Fruit fly (Drosophila melanogaster): ENCODE results near the gene CG31294.

CG31294 gene

DNA sequence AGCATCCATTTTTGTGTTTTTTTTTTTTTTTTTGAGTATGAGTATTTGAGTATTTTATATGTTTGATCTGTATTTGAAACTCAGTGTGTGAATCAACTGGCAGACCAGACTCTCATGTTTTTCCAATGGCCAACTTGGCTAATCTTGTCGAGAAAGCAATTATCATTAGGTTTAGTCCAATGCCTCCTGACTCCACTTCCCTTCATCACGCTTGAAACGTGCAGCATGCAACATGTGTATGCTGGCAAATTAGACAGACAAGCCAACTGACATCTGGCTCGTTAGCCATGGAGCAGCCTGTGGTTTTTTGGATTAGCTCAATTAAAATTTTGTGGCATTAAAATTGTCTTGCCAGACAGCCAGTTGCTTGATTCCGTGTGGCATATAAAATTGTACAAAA lies at the start of gene CG31294:
Gene CG31294 (minus strand): TSS at position 101 of the 400 bp plus-strand sequence.
- TF ChIP-seq CG17801 (GFP tag; optimal IDR thresholded peaks at IDR 0.05; ENCODE audit: partially characterized antibody), result no peak

DNA sequence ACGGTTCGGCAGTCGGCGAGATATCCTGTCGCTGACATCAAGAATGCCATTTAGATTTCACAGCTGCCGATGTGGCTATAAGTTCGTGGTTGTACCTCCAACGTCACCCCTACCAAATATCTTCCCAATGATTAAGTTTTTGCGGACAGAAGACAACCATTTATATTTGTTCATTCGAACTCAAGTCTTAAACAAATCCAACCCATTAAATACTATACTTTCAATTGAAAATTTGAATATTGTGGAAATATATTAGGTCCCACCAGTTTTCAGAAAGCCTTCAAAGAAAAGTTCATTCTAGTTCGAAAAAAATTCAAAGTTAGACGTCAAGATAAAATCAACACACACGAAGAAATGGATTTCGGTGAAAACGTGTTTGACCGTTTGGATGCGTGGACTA lies 46.4 kb upstream of the CG31294 start, which contains the start of gene CG12784:
Gene CG12784 (plus strand): TSS at position 301 of the 400 bp plus-strand sequence.
- no peak for TF ChIP-seq CG17801 (GFP tag; optimal IDR thresholded peaks at IDR 0.05; ENCODE audit: partially characterized antibody)

DNA sequence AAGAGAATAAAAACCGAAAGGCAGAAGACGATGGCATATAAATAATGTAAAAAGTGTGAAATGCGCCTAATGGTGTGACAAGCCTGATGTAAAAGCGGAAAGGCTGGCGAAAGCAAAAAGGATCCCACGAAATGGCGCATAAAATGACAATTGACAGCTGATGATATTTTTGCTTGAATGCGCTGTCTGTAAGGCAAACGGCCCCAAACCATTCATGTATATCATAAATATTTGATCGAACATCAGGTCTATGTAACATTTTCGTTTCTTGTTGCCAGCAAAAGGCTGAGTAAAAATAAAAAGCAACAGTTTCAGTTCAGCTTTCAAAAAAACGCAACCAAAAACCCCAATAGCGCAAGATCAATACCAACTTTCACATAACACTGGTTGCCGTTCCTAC lies 28.0 kb upstream of the CG31294 start, which contains the start of gene CG4520:
Gene CG4520 (plus strand): TSS at position 301 of the 400 bp plus-strand sequence.
- no peak for TF ChIP-seq CG17801 (GFP tag; optimal IDR thresholded peaks at IDR 0.05; ENCODE audit: partially characterized antibody)

DNA sequence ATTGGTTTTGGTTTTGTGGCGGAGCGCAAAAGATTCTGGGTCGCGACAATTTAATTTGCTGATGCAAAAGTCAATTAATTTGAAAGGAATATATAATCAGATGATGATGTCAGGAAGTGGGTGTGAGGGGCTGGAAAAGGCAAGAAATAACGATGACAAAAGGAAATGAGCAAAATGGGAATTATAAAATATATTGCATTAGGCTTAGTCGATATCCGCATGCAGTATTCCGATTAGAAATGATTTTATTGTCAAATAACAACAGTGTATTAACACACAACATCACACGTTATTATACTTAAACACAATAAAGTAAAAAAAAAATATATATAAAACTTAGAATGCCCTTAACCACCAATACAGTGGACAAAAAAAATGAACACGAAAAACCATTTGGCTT lies 15.1 kb upstream of the CG31294 start, which contains the start of gene CG34274:
Gene CG34274 (plus strand): TSS at position 301 of the 400 bp plus-strand sequence.
- TF ChIP-seq CG17801 (GFP tag; optimal IDR thresholded peaks at IDR 0.05; ENCODE audit: partially characterized antibody), result no peak

DNA sequence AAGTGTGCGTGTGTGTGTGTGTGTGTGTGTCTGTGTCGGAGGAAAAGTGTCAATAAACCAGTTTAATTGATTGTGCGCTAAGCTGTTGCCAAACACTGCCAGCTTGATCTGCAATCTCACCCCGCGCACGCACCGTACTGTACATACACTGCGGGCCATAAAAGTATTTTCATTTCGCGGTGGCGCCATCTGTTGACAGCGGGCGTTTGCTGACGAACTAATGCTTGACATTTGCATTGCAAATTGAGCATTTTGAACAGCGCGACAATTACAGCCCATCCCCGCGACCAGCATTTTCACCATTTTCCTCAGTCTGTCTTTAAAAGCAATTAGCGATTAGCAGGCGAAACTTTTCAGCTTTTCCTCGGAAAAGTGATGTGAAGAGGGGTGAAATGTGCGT lies 14.2 kb upstream of the CG31294 start:
- TF ChIP-seq CG17801 (GFP tag; optimal IDR thresholded peaks at IDR 0.05; ENCODE audit: partially characterized antibody), result no peak

DNA sequence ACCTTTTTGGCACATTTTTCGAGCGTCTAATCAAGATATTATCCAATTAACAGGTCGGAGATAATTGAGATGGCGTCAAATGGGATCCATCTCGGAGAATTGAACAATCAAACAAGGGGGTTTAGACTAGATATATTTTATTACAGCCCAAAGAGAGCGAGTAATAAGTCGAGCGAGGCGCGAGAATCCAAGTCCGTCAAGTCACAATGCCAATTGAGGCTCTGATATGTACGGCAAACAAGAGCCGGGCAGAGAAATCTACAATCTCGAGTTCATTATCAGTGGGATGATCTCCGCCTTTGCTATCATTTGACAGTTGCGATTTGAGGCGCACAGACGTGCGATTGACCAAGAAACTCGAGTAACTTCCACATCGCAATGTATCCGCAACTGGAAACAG lies 12.0 kb downstream of the CG31294 start, which contains the start of gene CG5404:
Gene CG5404 (plus strand): TSS at position 301 of the 400 bp plus-strand sequence.
- no peak for TF ChIP-seq CG17801 (GFP tag; optimal IDR thresholded peaks at IDR 0.05; ENCODE audit: partially characterized antibody)

DNA sequence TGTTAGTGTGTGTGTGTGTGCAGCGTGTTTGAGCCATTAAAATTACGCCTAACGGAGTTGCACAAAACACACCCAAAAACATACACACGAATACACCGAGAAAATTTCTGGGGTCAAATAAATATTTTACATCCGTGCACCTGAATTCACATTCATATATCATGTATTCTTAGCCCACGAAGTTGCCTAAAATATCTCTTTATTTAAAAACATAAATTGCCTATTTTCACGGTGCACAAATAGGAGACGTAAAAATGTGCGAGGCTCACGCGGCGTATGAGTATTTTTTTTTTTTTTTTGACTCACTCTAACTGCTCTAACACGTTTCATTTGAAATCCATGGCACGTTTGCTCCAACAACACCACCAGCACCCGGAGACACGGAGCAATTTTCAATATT lies 15.6 kb downstream of the CG31294 start:
- no peak for TF ChIP-seq CG17801 (GFP tag; optimal IDR thresholded peaks at IDR 0.05; ENCODE audit: partially characterized antibody)

DNA sequence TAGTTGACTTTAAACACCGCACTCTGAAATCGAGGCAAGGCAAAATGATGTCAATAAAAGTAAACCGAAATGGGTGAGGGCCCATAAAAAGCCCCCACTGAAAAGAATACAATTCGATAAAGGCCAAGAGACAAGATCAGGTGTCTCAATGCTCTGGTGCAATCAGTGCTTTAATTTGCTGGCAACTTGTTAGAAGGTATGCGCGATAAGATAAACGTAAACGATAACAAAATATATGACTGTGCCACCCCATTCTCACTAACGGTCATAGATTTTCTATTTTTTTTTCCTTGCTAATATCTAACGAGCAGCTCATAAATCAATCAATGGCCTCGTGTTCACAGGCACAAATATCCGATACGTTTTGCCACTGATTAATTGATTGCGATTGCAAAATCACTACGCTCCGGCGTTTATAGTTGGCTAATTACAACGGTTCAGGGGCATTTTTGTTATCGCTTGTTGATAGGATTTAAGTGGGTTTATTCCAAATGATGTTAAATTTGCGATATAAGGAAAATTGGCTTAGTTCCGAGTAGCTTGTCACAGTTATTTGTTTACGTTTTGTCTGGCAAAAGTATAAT lies 19.8 kb downstream of the CG31294 start:
- no peak for TF ChIP-seq CG17801 (GFP tag; optimal IDR thresholded peaks at IDR 0.05; ENCODE audit: partially characterized antibody)

DNA sequence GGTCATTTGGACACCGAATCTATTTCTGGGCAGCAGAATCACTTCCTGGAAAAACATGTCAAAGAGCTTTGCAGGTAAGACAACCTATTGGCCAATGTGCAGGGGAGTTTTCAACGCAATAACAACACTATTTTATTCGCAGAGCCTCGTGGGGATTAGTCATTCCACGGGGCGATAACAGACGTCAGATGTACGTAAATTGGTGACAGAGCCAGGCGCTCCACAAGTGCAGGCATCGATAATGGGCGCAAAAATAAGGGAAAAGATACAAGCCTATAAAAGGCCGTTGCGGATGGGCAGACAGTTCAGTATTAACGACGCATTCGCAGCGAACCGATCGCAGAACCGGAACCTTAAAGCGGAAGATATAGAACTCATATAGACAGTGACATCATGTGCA lies 21.4 kb downstream of the CG31294 start, which contains the start of gene CG5399:
Gene CG5399 (plus strand): TSS at position 301 of the 400 bp plus-strand sequence.
- no peak for TF ChIP-seq CG17801 (GFP tag; optimal IDR thresholded peaks at IDR 0.05; ENCODE audit: partially characterized antibody)

DNA sequence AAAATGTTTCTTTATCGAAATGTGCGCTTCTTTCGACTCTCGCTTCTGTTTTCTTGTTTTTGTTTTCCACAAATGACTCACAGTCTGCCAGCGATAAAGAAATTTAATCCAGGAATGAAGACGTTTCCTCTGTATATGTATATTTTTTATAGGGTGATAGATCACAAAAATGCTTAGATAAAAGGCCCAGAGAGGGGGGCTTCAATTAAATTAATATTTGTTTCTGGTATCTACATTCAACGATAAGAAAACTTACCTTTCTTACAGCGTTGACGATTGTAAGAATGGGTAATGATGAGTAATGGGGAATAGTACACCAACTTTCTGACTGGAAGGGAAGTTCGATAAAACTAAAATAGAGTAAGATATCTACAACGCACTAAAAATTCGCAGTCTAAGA lies 22.1 kb downstream of the CG31294 start:
- no peak for TF ChIP-seq CG17801 (GFP tag; optimal IDR thresholded peaks at IDR 0.05; ENCODE audit: partially characterized antibody)

DNA sequence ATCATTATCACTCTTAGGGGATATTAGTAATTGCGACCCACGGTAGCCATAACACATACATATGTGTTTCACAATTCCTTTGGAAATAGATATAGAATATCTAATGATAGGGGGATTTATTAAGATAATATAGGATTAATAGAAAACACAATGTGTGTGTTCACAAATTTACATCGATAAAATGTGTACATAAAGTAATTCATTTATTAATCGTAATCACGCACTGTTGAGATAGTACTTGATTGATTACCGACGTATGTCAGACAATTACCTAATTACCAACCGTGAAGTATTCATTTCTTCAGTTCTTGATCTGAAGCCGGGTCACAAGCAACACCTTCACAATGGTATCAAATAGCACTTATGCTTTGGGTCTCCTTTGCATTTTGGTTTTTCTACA lies 23.6 kb downstream of the CG31294 start, which contains the start of gene CG31446:
Gene CG31446 (plus strand): TSS at position 301 of the 400 bp plus-strand sequence.
- TF ChIP-seq CG17801 (GFP tag; optimal IDR thresholded peaks at IDR 0.05; ENCODE audit: partially characterized antibody), result no peak

DNA sequence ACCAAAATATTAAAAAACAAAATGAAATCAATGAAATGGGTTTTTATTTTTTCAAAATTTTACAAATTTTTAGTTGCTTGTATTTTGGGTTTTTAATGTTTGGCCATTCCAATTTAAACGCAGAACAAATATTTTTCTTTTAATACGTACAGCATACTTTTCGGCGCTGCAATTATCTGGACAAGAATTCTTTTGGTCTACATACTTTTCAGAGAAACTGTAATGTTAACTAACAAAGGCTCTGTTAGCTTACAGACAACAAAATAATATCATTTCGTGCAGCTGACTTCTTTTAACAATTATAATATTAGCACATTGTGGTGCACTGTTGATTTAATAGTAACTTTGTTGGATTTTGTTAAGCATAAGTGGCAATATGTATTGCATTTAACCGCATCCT lies 27.9 kb downstream of the CG31294 start:
- TF ChIP-seq CG17801 (GFP tag; optimal IDR thresholded peaks at IDR 0.05; ENCODE audit: partially characterized antibody), result no peak

DNA sequence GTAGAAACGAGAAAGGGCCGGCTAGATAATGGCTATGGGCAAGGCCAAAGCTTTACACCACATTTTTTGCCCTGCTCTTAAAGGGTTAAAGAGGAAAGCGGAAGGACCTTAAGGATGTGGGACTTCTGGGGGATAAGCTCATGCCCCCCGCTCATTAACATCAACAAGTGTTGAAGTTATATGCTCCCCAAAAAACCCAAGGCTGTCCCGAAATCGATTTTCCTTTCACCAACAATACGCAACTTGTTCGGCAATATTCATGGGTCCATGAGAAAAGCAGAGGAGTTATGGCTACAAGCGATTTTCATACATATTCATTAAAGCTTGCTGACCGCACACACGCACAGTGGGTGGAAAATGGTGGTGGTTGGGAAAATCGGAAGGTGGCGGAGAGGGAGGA lies 35.7 kb downstream of the CG31294 start:
- TF ChIP-seq CG17801 (GFP tag; optimal IDR thresholded peaks at IDR 0.05; ENCODE audit: partially characterized antibody), result no peak

DNA sequence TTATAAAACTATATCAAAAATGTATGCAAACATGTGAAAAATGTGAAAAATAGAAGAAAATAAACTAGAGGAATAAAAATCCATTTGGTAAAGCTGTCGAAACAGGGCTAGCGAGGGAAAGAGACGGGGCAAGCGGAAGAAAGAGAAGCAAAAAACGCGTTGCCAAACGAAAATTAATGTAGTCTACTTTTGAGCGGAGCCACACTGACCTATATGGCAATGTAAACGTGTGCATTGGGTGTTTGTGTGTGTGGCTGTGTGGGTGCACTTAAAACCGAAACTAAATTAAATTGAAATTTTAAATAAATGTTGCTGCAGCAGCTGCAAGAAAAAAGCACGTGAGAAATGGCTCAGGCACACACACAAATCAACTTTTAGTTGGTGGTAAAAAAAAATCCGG lies 36.4 kb downstream of the CG31294 start:
- no peak for TF ChIP-seq CG17801 (GFP tag; optimal IDR thresholded peaks at IDR 0.05; ENCODE audit: partially characterized antibody)

DNA sequence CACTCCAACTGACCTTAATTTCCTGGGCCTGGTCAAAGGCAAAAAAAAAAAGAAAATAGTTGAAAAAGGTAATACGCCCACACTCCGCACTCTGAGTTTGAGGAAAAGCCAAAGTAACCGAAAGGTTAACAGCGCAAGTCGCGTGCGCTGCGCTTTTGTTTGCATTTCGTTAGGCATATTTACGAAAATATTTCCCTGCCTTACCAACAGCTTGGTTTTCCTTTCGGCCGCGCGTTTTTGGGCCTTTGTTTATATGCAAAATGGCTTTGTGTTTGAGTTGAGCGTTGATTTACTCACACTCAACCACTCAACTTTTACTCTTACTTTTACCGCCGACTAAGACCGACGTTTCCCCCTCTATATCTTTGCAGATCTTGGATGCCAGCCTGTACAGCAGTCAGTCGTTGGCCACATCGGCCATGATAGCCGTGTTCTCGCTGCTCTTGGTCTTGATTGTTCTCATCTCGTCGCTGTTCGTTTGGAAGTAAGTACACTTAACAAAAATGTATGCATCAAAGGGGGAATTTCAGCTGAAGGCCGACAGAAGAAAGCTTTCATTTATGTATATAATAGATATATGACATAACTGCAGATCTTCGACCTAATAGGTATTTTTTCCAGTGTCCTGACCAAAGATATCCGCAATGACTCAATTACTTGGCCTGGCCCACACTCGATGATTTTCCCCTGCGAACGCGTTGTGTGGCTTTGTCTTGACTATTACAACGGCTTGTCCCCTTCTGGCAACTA lies 37.4 kb downstream of the CG31294 start:
- TF ChIP-seq CG17801 (GFP tag; optimal IDR thresholded peaks at IDR 0.05; ENCODE audit: partially characterized antibody), result no peak

DNA sequence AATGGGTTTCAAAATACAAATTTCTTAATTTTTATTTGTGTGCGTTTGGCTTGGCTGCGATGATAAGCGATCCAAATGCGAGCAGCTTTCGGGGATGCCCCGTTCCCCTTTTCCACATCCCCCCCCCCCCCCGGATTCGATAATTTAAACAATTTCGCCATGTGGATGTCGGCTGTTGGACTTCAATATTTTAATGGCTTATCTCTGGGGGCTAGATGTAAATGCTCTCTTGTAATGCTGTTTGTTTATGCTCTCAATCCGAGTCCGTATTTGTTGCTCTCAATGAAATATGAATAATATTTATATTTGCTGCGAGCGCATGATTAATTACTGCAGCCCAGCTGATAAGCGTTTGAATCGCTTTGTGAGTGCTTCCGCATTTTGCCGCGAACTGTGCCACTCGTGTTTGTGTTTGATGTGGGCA lies 38.8 kb downstream of the CG31294 start:
- no peak for TF ChIP-seq CG17801 (GFP tag; optimal IDR thresholded peaks at IDR 0.05; ENCODE audit: partially characterized antibody)

Measured in ovary, adult (tissue).